Worm (Caenorhabditis elegans) whole organism, L4 larva: Measurements from ENCODE around the gene F45E1.2.
A peak's percentile ranks its signal among the peaks of the same experiment; 100 is the strongest.

Experiments
- D1046.2 ChIP-seq: fragments of 200-800 bp; sonication (Bioruptor generic); IDR thresholded peaks from 2 replicates; pipeline ENCODE4 v1.3.6; 2022; ENCODE audit warnings: missing genetic modification characterization, missing compliant biosample characterization
- F37D6.2 ChIP-seq: sonication (generic microtip); optimal IDR thresholded peaks from 2 replicates; lab custom pipeline; 2016; ENCODE audit warnings: mild to moderate bottlenecking, missing genetic modification characterization, missing compliant biosample characterization
- R02D3.7 ChIP-seq: fragments of 150-350 bp; sonication (generic microtip); optimal IDR thresholded peaks from 3 replicates; lab custom pipeline; 2014; ENCODE audit warnings: missing biosample characterization, missing genetic modification characterization
- T26A8.4 ChIP-seq: fragments of 200-800 bp; sonication (Bioruptor generic); IDR thresholded peaks from 2 replicates; pipeline ENCODE4 v1.3.6; 2022; ENCODE audit warnings: missing genetic modification characterization, missing compliant biosample characterization
- ceh-20 ChIP-seq: fragments of 200-800 bp; sonication (Bioruptor generic); IDR thresholded peaks from 2 replicates; pipeline ENCODE4 v1.3.6; 2022; ENCODE audit warnings: missing genetic modification reagents, missing genetic modification characterization, missing compliant biosample characterization
- daf-12 ChIP-seq: fragments of 150-350 bp; optimal IDR thresholded peaks from 2 replicates; lab custom pipeline; 2014; ENCODE audit warnings: missing biosample characterization, missing genetic modification reagents, missing genetic modification characterization
- daf-16 ChIP-seq, 3 experiments: sonication (generic microtip); optimal IDR thresholded peaks; 2 replicates each; lab custom pipeline; 2016 to 2017; ENCODE audit warnings: missing genetic modification characterization in 3 of 3, missing genetic modification reagents in 3 of 3, mild to moderate bottlenecking in 2 of 3, missing compliant biosample characterization in 2 of 3, missing biosample characterization in 1 of 3, moderate library complexity in 1 of 3
- dmd-6 ChIP-seq: fragments of 200-800 bp; sonication (Bioruptor generic); IDR thresholded peaks from 2 replicates; pipeline ENCODE4 v1.3.6; 2022; ENCODE audit warnings: missing genetic modification reagents, missing genetic modification characterization, missing compliant biosample characterization
- dmd-8 ChIP-seq: fragments of 200-800 bp; sonication (Bioruptor generic); IDR thresholded peaks from 2 replicates; pipeline ENCODE4 v1.3.6; 2022; ENCODE audit warnings: missing genetic modification characterization, missing compliant biosample characterization
- dmd-9 ChIP-seq: fragments of 200-800 bp; sonication (Bioruptor generic); IDR thresholded peaks from 2 replicates; pipeline ENCODE4 v1.3.6; 2022; ENCODE audit warnings: missing genetic modification reagents, missing genetic modification characterization, missing compliant biosample characterization
- dve-1 ChIP-seq: sonication (generic microtip); optimal IDR thresholded peaks from 2 replicates; lab custom pipeline; 2017; ENCODE audit warnings: antibody characterized with exemption, mild to moderate bottlenecking, missing genetic modification characterization, missing compliant biosample characterization; ENCODE audit not compliant: insufficient read depth
- egl-27 ChIP-seq: sonication (generic microtip); optimal IDR thresholded peaks from 3 replicates; lab custom pipeline; 2017; ENCODE audit warnings: missing biosample characterization, missing genetic modification reagents, missing genetic modification characterization
- hlh-11 ChIP-seq: fragments of 200-800 bp; sonication (Bioruptor generic); optimal IDR thresholded peaks from 2 replicates; lab custom pipeline; 2018; ENCODE audit warnings: mild to moderate bottlenecking, missing genetic modification characterization, missing compliant biosample characterization
- hlh-30 ChIP-seq: sonication (generic microtip); optimal IDR thresholded peaks from 2 replicates; lab custom pipeline; 2017; ENCODE audit warnings: antibody characterized with exemption, mild to moderate bottlenecking, missing genetic modification characterization, missing compliant biosample characterization; ENCODE audit not compliant: insufficient read depth
- lin-1 ChIP-seq: fragments of 200-800 bp; sonication (Bioruptor generic); IDR thresholded peaks from 2 replicates; pipeline ENCODE4 v1.3.6; 2022; ENCODE audit warnings: missing genetic modification reagents, missing genetic modification characterization, missing compliant biosample characterization
- lsy-2 ChIP-seq, 2 experiments: fragments of 150-350 bp in 1 of 2; sonication (generic microtip) in 1 of 2; optimal IDR thresholded peaks; 2 replicates each; lab custom pipeline; 2014 to 2017; ENCODE audit warnings: missing biosample characterization in 2 of 2, missing genetic modification characterization in 2 of 2
- mdl-1 ChIP-seq, 2 experiments: fragments of 150-350 bp in 1 of 2; sonication (generic microtip) in 1 of 2; optimal IDR thresholded peaks; 2 replicates each; lab custom pipeline; 2014 to 2017; ENCODE audit warnings: missing biosample characterization in 2 of 2, missing genetic modification characterization in 2 of 2
- mdt-29 ChIP-seq: fragments of 200-800 bp; sonication (Bioruptor generic); IDR thresholded peaks from 2 replicates; pipeline ENCODE4 v1.3.6; 2022; ENCODE audit warnings: missing genetic modification reagents, missing genetic modification characterization, missing compliant biosample characterization
- mep-1 ChIP-seq: fragments of 150-350 bp; sonication (generic microtip); optimal IDR thresholded peaks from 3 replicates; lab custom pipeline; 2014; ENCODE audit warnings: missing biosample characterization, missing genetic modification characterization
- nhr-10 ChIP-seq: fragments of 150-350 bp; optimal IDR thresholded peaks from 2 replicates; lab custom pipeline; 2014; ENCODE audit warnings: missing biosample characterization, missing genetic modification characterization
- nhr-237 ChIP-seq: sonication (generic microtip); optimal IDR thresholded peaks from 2 replicates; lab custom pipeline; 2017; ENCODE audit warnings: missing biosample characterization, missing genetic modification characterization
- nhr-25 ChIP-seq: sonication (generic microtip); optimal IDR thresholded peaks from 2 replicates; lab custom pipeline; 2017; ENCODE audit warnings: missing genetic modification characterization, mild to moderate bottlenecking, missing compliant biosample characterization, antibody characterized with exemption, moderate library complexity, borderline replicate concordance; ENCODE audit not compliant: insufficient read depth
- nhr-28 ChIP-seq: fragments of 150-350 bp; optimal IDR thresholded peaks from 2 replicates; lab custom pipeline; 2014; ENCODE audit warnings: missing biosample characterization, missing genetic modification characterization
- nhr-48 ChIP-seq: sonication (generic microtip); optimal IDR thresholded peaks from 2 replicates; lab custom pipeline; 2016; ENCODE audit warnings: mild to moderate bottlenecking, missing genetic modification characterization, missing compliant biosample characterization
- nhr-6 ChIP-seq: fragments of 150-350 bp; optimal IDR thresholded peaks from 2 replicates; lab custom pipeline; 2014; ENCODE audit warnings: missing biosample characterization, missing genetic modification characterization
- nhr-77 ChIP-seq: fragments of 150-350 bp; optimal IDR thresholded peaks from 2 replicates; lab custom pipeline; 2014; ENCODE audit warnings: missing biosample characterization, missing genetic modification characterization
- pqm-1 ChIP-seq: sonication (generic microtip); optimal IDR thresholded peaks from 2 replicates; lab custom pipeline; 2017; ENCODE audit warnings: missing biosample characterization, missing genetic modification characterization
- set-16 ChIP-seq: fragments of 200-800 bp; sonication (Bioruptor generic); IDR thresholded peaks from 2 replicates; pipeline ENCODE4 v1.3.6; 2022; ENCODE audit warnings: missing genetic modification reagents, missing genetic modification characterization, missing compliant biosample characterization
- snpc-1.2 ChIP-seq: fragments of 200-800 bp; sonication (Bioruptor generic); IDR thresholded peaks from 2 replicates; pipeline ENCODE4 v1.3.6; 2022; ENCODE audit warnings: missing genetic modification reagents, missing genetic modification characterization, missing compliant biosample characterization
- snpc-4 ChIP-seq: fragments of 150-350 bp; optimal IDR thresholded peaks from 2 replicates; lab custom pipeline; 2014; ENCODE audit warnings: missing biosample characterization, missing genetic modification characterization
- unc-62 ChIP-seq, 3 experiments: fragments of 150-350 bp in 1 of 3; sonication (generic microtip); optimal IDR thresholded peaks in 2 of 3; peaks in 1 of 3; 1 replicate in 1 of 3; 2 replicates in 2 of 3; lab custom pipeline; 2014 to 2017; ENCODE audit warnings: missing biosample characterization in 3 of 3, missing genetic modification characterization in 3 of 3, missing genetic modification reagents in 3 of 3, missing genotype in 1 of 3
- zag-1 ChIP-seq: fragments of 150-350 bp; optimal IDR thresholded peaks from 2 replicates; lab custom pipeline; 2014; ENCODE audit warnings: missing biosample characterization, missing genetic modification characterization
- zfp-3 ChIP-seq: fragments of 200-800 bp; sonication (Bioruptor generic); conservative IDR thresholded peaks from 2 replicates; pipeline ENCODE4 v1.3.6; 2022; ENCODE audit warnings: missing genetic modification reagents, missing genetic modification characterization, missing compliant biosample characterization

The F45E1.2 gene

ce11 chrX:7968537-7968936 is 35.0 kb upstream of the F45E1.2 start:
- TF ChIP-seq nhr-237, result no peak
- TF ChIP-seq ceh-20 (GFP tag; lab: Robert Waterston, UW), result no peak
- no peak for TF ChIP-seq nhr-77 (tag; lab: Kevin White, UChicago)
- TF ChIP-seq nhr-6 (tag; lab: Kevin White, UChicago), result no peak
- TF ChIP-seq R02D3.7, result no peak
- TF ChIP-seq nhr-28, result no peak
- no peak for TF ChIP-seq nhr-48 (tag; lab: Kevin White, UChicago)
- no peak for TF ChIP-seq daf-12 (tag; lab: Kevin White, UChicago)
- no peak for TF ChIP-seq mdt-29 (GFP tag; lab: Robert Waterston, UW)
- TF ChIP-seq zag-1 (tag; lab: Kevin White, UChicago), result no peak
- no peak for TF ChIP-seq T26A8.4 (GFP tag; lab: Robert Waterston, UW)

ce11 chrX:7975741-7976140 is 27.8 kb upstream of the F45E1.2 start:
- TF ChIP-seq pqm-1 (tag; lab: Kevin White, UChicago), result peak; percentile 35
- TF ChIP-seq dve-1 (tag; lab: Kevin White, UChicago), result peak; percentile 23
- TF ChIP-seq daf-16 (GFP tag; optimal IDR thresholded peaks at IDR 0.05; lab: Kevin White, UChicago), result no peak
- TF ChIP-seq daf-16 (tag; optimal IDR thresholded peaks at IDR 0.05; lab: Kevin White, UChicago), result peak; percentile 93
- TF ChIP-seq unc-62 (GFP tag; optimal IDR thresholded peaks at IDR 0.05 in 1 of 2; lab: Kevin White, UChicago), result peak in 1 of 2 experiments; percentile 7
- no peak for TF ChIP-seq unc-62 (tag; optimal IDR thresholded peaks at IDR 0.05; lab: Kevin White, UChicago)
- TF ChIP-seq set-16 (GFP tag; lab: Robert Waterston, UW), result no peak

ce11 chrX:7976400-7976799 is 27.1 kb upstream of the F45E1.2 start, which contains the start of gene F45E1.5:
F45E1.5 (plus strand) TSS chrX:7976700.
- TF ChIP-seq mdl-1 (tag; optimal IDR thresholded peaks at IDR 0.05; lab: Kevin White, UChicago) (no peak), nhr-10 (tag; lab: Kevin White, UChicago) (no peak), F37D6.2 (no peak), hlh-11 (tag; lab: Kevin White, UChicago) (no peak), snpc-4 (no peak), dmd-8 (GFP tag; lab: Robert Waterston, UW) (no peak)

ce11 chrX:7977452-7977851 is 26.1 kb upstream of the F45E1.2 start:
- no peak for TF ChIP-seq zfp-3 (GFP tag; lab: Robert Waterston, UW)
- no peak for TF ChIP-seq D1046.2 (GFP tag; lab: Robert Waterston, UW)
- TF ChIP-seq snpc-1.2 (GFP tag; lab: Robert Waterston, UW), result no peak
- TF ChIP-seq dmd-6, result no peak
- TF ChIP-seq lsy-2 (tag; optimal IDR thresholded peaks at IDR 0.05; lab: Kevin White, UChicago), result no peak
- TF ChIP-seq nhr-77 (tag; lab: Kevin White, UChicago), result no peak
- no peak for TF ChIP-seq lin-1 (GFP tag; lab: Robert Waterston, UW)

- no peak for TF ChIP-seq egl-27 (tag; lab: Kevin White, UChicago)
- no peak for TF ChIP-seq mep-1 (tag; lab: Kevin White, UChicago)
- peak; percentile 68 for TF ChIP-seq hlh-30 (tag; lab: Kevin White, UChicago)
- no peak for TF ChIP-seq daf-16 (GFP tag; optimal IDR thresholded peaks at IDR 0.05; lab: Kevin White, UChicago)
- TF ChIP-seq daf-16 (tag; optimal IDR thresholded peaks at IDR 0.05; lab: Kevin White, UChicago), result no peak
- no peak for TF ChIP-seq dmd-9 (GFP tag; lab: Robert Waterston, UW)
- no peak for TF ChIP-seq nhr-25 (tag; lab: Kevin White, UChicago)
Observed at ce11 chrX:7982047-7982446, 21.5 kb upstream of the F45E1.2 start, which contains the start of gene his-71. his-71 (minus strand) TSS chrX:7982070.
